Worm (Caenorhabditis elegans) whole organism, mixed stage, embryonic: ENCODE measurements around the gene scrm-8.

Source experiments
- bed-3 ChIP-seq: fragments of 200-800 bp; sonication (Bioruptor generic); optimal IDR thresholded peaks from 3 replicates; lab custom pipeline; 2018; ENCODE audit warnings: mild to moderate bottlenecking, missing genetic modification characterization, moderate library complexity, missing compliant biosample characterization
- ceh-39 ChIP-seq: fragments of 150-350 bp; optimal IDR thresholded peaks from 2 replicates; lab custom pipeline; 2014; ENCODE audit warnings: missing biosample characterization, missing genetic modification characterization
- elt-1 ChIP-seq: sonication (generic microtip); optimal IDR thresholded peaks from 2 replicates; lab custom pipeline; 2017; ENCODE audit warnings: missing genetic modification characterization, mild to moderate bottlenecking, missing compliant biosample characterization, antibody characterized with exemption, moderate library complexity, borderline replicate concordance; ENCODE audit not compliant: insufficient read depth
- lin-13 ChIP-seq: fragments of 150-350 bp; optimal IDR thresholded peaks from 2 replicates; lab custom pipeline; 2014; ENCODE audit warnings: missing biosample characterization, missing genetic modification characterization
- lin-32 ChIP-seq: fragments of 200-800 bp; sonication (Bioruptor generic); optimal IDR thresholded peaks from 2 replicates; lab custom pipeline; 2018; ENCODE audit warnings: mild to moderate bottlenecking, missing genetic modification characterization, missing compliant biosample characterization
- lsy-2 ChIP-seq: fragments of 150-350 bp; optimal IDR thresholded peaks from 2 replicates; lab custom pipeline; 2014; ENCODE audit warnings: missing biosample characterization, missing genetic modification characterization
- mep-1 ChIP-seq: fragments of 150-350 bp; optimal IDR thresholded peaks from 2 replicates; lab custom pipeline; 2017; ENCODE audit warnings: missing biosample characterization, missing genetic modification reagents, missing genetic modification characterization, inconsistent platforms
- nhr-237 ChIP-seq: fragments of 150-350 bp; optimal IDR thresholded peaks from 2 replicates; lab custom pipeline; 2014; ENCODE audit warnings: missing biosample characterization, missing genetic modification characterization
- nhr-28 ChIP-seq: fragments of 150-350 bp; optimal IDR thresholded peaks from 2 replicates; lab custom pipeline; 2014; ENCODE audit warnings: missing biosample characterization, missing genetic modification characterization
- nhr-76 ChIP-seq: sonication (generic microtip); optimal IDR thresholded peaks from 2 replicates; lab custom pipeline; 2017; ENCODE audit warnings: missing biosample characterization, missing genetic modification characterization
- pha-4 ChIP-seq: fragments of 150-350 bp; optimal IDR thresholded peaks from 2 replicates; lab custom pipeline; 2018; ENCODE audit warnings: missing biosample characterization, missing genetic modification reagents, missing genetic modification characterization
- snpc-4 ChIP-seq: fragments of 150-350 bp; optimal IDR thresholded peaks from 2 replicates; lab custom pipeline; 2014; ENCODE audit warnings: missing biosample characterization, missing genetic modification characterization

ce11 chrIV:4177560-4177959 is 13.1 kb downstream of the scrm-8 start:
- TF ChIP-seq lin-13 (no peak), snpc-4 (no peak), nhr-28 (tag; lab: Kevin White, UChicago) (no peak), nhr-76 (tag; lab: Kevin White, UChicago) (no peak), ceh-39 (tag; lab: Kevin White, UChicago) (no peak), lsy-2 (tag; lab: Kevin White, UChicago) (no peak), bed-3 (GFP tag; lab: Kevin White, UChicago) (no peak), nhr-237 (tag; lab: Kevin White, UChicago) (no peak), lin-32 (GFP tag; lab: Kevin White, UChicago) (no peak), pha-4 (tag; lab: Kevin White, UChicago) (no peak), elt-1 (tag; lab: Kevin White, UChicago) (no peak), mep-1 (tag; lab: Kevin White, UChicago) (no peak)
